Worm (Caenorhabditis elegans) whole organism, L4/young adult: ENCODE results near the gene lgc-28.
"Not testable (repeated sequence)": the region's sequence is repeated elsewhere in the genome, so short reads cannot be mapped to it uniquely, and the experiment has no call there.

Experiments
- W03F9.2 ChIP-seq: fragments of 150-350 bp; optimal IDR thresholded peaks from 2 replicates; lab custom pipeline; 2014; ENCODE audit warnings: missing biosample characterization, missing genetic modification characterization
- dao-5 ChIP-seq: sonication (generic microtip); optimal IDR thresholded peaks from 2 replicates; lab custom pipeline; 2016; ENCODE audit warnings: missing genotype, missing genetic modification characterization, moderate library complexity, missing compliant biosample characterization
- him-1 ChIP-seq: sonication (generic microtip); optimal IDR thresholded peaks from 2 replicates; lab custom pipeline; 2016; ENCODE audit warnings: missing genotype, missing genetic modification reagents, missing genetic modification characterization, missing compliant biosample characterization

lgc-28 gene

ce11 chrII:2622480-2622879 is 2.4 kb upstream of the lgc-28 start, which contains the start of gene D2062.5:
D2062.5 (plus strand) TSS chrII:2622780.
- no peak for TF ChIP-seq W03F9.2 (tag; lab: Kevin White, UChicago)

- not testable (repeated sequence) for TF ChIP-seq dao-5; W03F9.2 (tag; lab: Kevin White, UChicago); him-1
Measured at ce11 chrII:2622936-2623452, 1.9 kb upstream of the lgc-28 start, which contains the start of gene D2062.4. D2062.4 (plus strand) TSS chrII:2623402.

- no peak for TF ChIP-seq dao-5
- TF ChIP-seq W03F9.2 (tag; lab: Kevin White, UChicago) = no peak
- no peak for TF ChIP-seq him-1
Measured at ce11 chrII:2627154-2627799, 2.4 kb downstream of the lgc-28 start, which contains the start of gene sri-71. sri-71 (plus strand) TSS chrII:2627749.

ce11 chrII:2628401-2628800 is 3.5 kb downstream of the lgc-28 start:
- no peak for TF ChIP-seq dao-5
- no peak for TF ChIP-seq W03F9.2 (tag; lab: Kevin White, UChicago)
- TF ChIP-seq him-1 = no peak

- TF ChIP-seq dao-5 = no peak
Measured at ce11 chrII:2629270-2629669, 4.4 kb downstream of the lgc-28 start, which contains the start of gene sri-37. sri-37 (plus strand) TSS chrII:2629570.

ce11 chrII:2631169-2631568 is 6.3 kb downstream of the lgc-28 start, which contains the start of gene D2062.1:
D2062.1 (plus strand) TSS chrII:2631469.
- TF ChIP-seq W03F9.2 (tag; lab: Kevin White, UChicago) (no peak), him-1 (no peak), dao-5 (no peak)

- TF ChIP-seq W03F9.2 (tag; lab: Kevin White, UChicago) (no peak), dao-5 (no peak), him-1 (no peak)
Measured at ce11 chrII:2637359-2637758, 12.5 kb downstream of the lgc-28 start, which contains the start of gene F22E5.21. F22E5.21 (minus strand) TSS chrII:2637459.

ce11 chrII:2638062-2638461 is 13.2 kb downstream of the lgc-28 start, which contains the start of gene F22E5.9:
F22E5.9 (plus strand) TSS chrII:2638388.
- TF ChIP-seq him-1 = no peak
- no peak for TF ChIP-seq dao-5
- TF ChIP-seq W03F9.2 (tag; lab: Kevin White, UChicago) = no peak

ce11 chrII:2639401-2640088 is 14.7 kb downstream of the lgc-28 start, which contains the start of gene F22E5.8:
F22E5.8 (plus strand) TSS chrII:2640038.
- not testable (repeated sequence) for TF ChIP-seq him-1; W03F9.2 (tag; lab: Kevin White, UChicago); dao-5

- TF ChIP-seq him-1 = no peak
- no peak for TF ChIP-seq W03F9.2 (tag; lab: Kevin White, UChicago)
- no peak for TF ChIP-seq dao-5
Measured at ce11 chrII:2640982-2641381, 16.1 kb downstream of the lgc-28 start, which contains the start of gene F22E5.23. F22E5.23 (plus strand) TSS chrII:2641282.

- no peak for TF ChIP-seq W03F9.2 (tag; lab: Kevin White, UChicago)
- TF ChIP-seq dao-5 = no peak
- TF ChIP-seq him-1 = no peak
Measured at ce11 chrII:2641777-2642176, 16.9 kb downstream of the lgc-28 start, which contains the start of gene F22E5.7. F22E5.7 (plus strand) TSS chrII:2642077.

- TF ChIP-seq him-1 (no peak), dao-5 (no peak), W03F9.2 (tag; lab: Kevin White, UChicago) (no peak)
Measured at ce11 chrII:2644498-2644897, 19.6 kb downstream of the lgc-28 start, which contains the start of gene F22E5.11. F22E5.11 (minus strand) TSS chrII:2644598.

ce11 chrII:2646756-2647155 is 21.9 kb downstream of the lgc-28 start, which contains the start of gene F22E5.12:
F22E5.12 (minus strand) TSS chrII:2646856.
- TF ChIP-seq him-1; W03F9.2 (tag; lab: Kevin White, UChicago); dao-5: not testable (repeated sequence)

ce11 chrII:2649015-2649414 is 24.1 kb downstream of the lgc-28 start:
- TF ChIP-seq him-1 = no peak
- no peak for TF ChIP-seq dao-5
- TF ChIP-seq W03F9.2 (tag; lab: Kevin White, UChicago) = no peak
